Fruit fly (Drosophila melanogaster): ENCODE measurements around the gene mub.
A peak's percentile ranks its signal among the peaks of the same experiment; 100 is the strongest.

The mub gene

DNA sequence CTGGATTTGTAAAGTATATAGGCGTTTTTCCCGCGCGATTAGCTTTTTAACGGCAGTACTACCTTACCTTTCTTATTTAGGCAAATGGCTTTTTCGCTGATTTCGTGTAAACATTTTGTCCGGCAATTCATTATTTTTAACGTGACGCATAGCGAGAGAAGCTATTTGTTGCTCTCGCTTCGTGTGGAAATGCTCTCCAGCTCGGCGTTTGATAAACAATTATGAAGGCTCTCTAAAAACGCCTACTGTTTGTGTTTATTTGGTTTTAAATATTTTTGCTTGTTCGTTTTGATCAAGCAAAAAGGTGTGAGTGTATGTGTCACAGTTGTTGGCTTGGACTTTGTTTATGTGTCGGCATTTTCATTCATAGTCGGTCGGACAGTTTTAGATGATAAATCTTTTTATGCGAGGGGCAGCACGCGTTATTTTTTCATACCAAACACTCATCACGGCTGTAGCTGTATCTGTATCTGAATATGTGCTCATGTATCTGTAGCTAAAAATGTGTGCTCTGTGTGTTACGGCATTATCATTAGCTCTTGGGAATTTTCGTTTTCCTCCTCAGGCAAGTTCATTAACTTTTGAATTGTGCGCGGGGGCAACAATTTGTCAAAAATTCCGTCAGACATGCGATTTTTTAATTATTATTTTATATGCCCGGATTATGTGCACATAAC, 42.4 kb downstream of the mub start:
- no peak for TF ChIP-seq CG17801 (GFP tag; optimal IDR thresholded peaks at IDR 0.05; ENCODE audit: partially characterized antibody)

DNA sequence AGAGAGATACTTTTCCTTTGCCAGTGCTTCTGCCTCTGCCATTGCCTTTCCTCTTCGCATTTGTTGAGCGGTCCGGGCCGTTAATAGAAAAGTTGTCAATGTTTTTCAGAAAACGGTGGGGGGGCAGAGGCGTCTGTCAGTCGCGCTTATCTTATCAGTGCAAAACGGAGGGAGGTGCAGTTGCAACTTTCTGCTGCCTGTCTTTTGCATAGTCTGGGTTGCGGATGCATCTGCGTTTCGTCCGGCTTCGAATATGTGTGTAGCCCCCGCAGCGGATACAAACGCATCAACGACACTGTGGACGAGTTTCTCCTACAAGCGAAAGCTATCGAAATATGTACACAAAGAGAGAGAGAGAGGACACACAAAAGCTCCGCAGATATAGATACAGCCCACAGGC, 45.0 kb downstream of the mub start:
- TF ChIP-seq CG17801 (GFP tag; optimal IDR thresholded peaks at IDR 0.05; ENCODE audit: partially characterized antibody) = no peak

DNA sequence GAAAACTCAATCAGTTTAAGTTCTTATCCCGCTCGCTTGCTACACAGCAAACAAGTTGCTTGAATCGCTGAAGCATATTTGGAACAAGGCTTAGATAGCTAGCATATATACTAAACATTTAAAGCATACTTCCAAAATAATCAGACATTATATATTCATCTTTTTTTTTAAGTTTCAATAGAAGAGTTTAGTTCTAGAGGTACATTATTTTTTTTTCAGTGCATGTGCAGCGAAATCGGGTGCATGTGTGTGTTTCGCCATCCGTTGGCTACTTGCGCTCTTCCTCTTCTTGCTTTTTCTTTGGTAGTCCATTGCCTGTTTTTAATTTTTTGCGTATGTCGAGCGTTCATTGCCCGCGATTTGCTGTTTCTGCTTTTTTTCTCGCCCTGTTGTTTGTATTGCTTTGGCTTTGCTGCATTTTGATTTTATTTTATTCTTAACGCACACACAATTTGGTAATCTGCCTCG, 46.8 kb downstream of the mub start:
- peak; percentile 43 for TF ChIP-seq CG17801 (GFP tag; optimal IDR thresholded peaks at IDR 0.05; ENCODE audit: partially characterized antibody)

DNA sequence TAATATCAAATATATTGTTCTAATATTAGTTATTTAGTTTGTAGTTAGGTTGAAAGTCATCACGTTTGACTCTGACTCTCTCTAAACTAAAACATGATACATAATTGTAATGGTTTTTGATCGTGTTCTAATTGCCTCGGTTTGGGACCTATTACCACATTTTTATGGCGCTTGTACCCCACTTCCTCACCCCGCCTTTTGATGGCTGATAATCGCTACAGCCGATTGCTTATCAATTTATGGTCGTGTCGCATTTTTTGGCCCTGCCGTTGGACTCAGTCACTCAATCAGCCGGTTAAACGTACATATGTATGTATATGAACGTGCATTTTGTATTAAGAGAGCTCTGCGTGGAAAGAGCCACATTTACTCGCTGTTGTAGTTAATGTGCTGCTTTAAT, 47.6 kb downstream of the mub start:
- no peak for TF ChIP-seq CG17801 (GFP tag; optimal IDR thresholded peaks at IDR 0.05; ENCODE audit: partially characterized antibody)

DNA sequence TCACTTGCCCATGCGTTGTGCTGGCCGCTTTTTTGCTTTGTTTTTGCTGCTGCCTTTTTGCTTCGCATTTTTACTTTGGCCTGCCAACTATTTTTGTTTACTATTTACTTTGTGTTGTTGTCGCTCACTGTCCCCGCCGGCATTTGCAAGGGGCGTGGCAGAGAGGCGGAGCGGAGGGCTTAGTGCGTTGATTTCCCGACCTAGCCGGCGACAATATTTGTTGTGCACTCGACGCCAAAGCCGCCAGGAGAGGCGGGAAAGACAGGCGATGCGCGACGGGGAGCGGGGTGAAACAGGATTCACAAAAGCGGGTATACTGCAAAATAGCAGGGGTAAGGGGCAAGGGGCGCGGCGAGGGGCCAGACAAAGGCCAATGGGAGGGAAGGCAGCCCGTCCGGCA, 48.1 kb downstream of the mub start:
- no peak for TF ChIP-seq CG17801 (GFP tag; optimal IDR thresholded peaks at IDR 0.05; ENCODE audit: partially characterized antibody)

DNA sequence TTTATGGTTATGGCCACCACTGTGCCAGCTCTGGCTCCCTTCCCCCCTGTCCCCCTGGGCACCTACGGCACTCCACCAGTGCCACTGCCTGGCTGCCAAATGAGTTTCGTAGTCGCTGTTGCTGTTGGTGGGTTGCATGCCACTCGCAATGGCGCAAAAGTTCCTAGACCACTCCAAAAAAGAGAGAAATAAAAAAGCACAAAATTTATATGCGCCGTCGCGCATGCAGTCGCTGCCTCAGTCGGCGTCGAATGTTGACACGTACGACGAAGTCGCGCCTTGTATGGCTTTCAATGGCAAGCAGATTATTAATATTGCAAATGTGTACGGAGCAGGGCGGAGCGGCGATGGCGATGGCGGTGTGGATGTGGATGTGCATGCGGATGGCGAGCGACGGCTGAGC, 49.1 kb downstream of the mub start:
- no peak for TF ChIP-seq CG17801 (GFP tag; optimal IDR thresholded peaks at IDR 0.05; ENCODE audit: partially characterized antibody)

DNA sequence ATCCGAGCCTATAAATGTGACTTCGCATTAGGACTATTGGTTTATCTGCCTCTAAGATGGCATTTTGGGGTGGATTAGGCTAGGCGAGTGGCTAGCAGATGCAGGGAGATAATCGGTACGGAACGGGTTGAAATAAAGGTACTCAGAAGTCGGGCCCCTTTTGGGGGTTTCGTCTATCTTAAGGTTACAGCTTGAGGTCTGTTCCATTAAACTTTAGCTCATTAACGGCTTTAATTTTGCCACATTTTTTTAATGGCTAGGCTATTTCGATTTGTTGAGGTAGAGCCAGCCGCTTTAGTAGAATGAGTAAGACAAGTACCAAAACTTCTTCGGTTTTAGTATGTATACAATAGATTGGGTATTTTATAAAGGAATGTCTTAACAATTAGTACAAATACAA, 49.5 kb downstream of the mub start:
- no peak for TF ChIP-seq CG17801 (GFP tag; optimal IDR thresholded peaks at IDR 0.05; ENCODE audit: partially characterized antibody)

DNA sequence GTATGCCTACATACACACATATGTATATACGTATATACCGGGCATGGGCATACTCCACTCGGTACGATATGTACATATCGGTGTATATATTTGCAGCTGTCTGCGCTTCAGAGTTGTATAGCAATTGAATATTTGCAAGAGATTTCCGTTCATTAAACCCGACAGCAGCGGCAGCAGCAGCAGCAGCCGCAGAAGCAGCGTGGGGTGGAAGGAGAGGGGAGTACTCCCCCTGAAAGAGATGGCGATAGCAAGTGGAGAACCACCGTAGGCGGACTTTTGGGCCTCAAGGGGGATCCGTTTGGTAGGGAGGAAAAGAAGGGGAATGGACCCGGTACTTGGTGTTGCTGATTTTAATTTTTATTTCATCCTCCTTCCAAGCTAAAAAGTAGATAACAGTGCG, 50.2 kb downstream of the mub start:
- no peak for TF ChIP-seq CG17801 (GFP tag; optimal IDR thresholded peaks at IDR 0.05; ENCODE audit: partially characterized antibody)

DNA sequence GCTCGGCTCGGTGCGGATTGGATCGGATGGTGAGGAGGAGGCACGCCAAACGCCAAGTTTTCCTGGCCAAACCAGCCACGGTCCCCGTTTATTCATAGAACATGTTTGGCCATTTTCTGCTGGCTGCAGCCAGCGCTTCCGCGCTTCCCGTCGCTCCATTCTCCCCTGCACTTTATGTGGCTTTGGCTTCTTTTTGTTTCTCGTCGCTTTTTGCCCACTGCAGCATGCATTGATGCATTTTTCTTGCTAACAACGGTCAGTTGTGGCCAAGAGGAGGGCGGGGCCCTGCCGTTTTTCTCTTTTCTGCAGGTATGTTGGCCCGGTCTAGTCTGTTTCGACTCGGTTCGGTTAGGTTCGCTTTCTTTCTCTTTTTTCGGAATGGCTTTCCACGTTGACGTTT, 51.6 kb downstream of the mub start:
- no peak for TF ChIP-seq CG17801 (GFP tag; optimal IDR thresholded peaks at IDR 0.05; ENCODE audit: partially characterized antibody)

DNA sequence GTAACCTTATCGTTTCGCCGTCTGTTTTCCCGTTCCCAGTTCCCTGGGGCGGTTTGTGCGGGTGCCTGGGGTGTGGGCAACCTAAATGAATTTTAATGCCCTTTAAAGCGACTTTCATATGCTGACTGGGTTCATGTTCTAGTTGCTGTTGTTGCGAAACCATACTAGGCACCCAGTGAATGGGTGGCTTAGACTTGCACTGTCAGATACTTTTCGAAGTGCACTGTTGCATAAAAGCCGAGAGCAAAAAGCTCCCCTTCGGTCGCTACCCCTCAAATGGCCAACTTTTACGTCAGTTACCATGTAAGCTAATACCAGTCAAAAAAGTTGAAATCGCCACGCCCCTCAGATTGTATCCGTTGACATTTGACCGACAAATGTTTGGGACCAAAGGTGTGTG, 54.9 kb downstream of the mub start:
- no peak for TF ChIP-seq CG17801 (GFP tag; optimal IDR thresholded peaks at IDR 0.05; ENCODE audit: partially characterized antibody)

DNA sequence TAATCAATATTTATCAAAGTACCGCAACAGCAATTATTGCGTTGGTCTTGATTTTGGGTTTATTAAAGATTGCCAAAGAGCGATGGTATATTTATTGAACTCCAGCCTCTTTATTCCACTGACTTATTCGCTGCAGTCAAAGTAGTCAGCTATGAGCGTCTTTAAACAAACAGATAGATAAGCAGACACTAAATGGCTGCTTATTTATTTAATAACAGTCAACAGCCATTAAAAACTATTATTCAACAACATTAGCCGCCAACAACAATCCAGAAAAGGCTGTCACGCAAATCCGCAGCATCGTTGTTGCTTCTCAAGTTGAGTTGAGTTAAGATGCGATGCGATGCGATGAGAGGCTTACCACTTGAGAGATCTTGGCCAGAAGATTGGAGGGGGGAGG, 64.3 kb downstream of the mub start:
- no peak for TF ChIP-seq CG17801 (GFP tag; optimal IDR thresholded peaks at IDR 0.05; ENCODE audit: partially characterized antibody)

DNA sequence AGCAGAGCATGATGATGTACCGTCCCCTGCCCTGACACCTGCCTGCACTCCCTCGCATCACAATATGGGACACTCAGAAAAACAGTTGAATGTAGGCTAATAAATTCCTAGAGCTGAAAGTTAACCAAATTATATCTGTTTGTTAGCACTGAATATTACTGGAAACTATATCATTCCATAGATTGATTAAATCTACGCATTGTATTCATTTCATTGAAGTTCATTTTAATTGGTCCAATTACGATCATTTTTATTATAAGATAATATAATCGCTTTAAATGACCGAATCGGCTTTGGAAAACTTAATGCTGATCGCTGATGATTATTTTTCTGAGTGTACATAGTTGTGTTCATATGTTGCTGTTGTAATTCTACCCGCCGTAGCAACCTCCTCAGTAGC, 74.0 kb downstream of the mub start:
- TF ChIP-seq CG17801 (GFP tag; optimal IDR thresholded peaks at IDR 0.05; ENCODE audit: partially characterized antibody) = no peak

DNA sequence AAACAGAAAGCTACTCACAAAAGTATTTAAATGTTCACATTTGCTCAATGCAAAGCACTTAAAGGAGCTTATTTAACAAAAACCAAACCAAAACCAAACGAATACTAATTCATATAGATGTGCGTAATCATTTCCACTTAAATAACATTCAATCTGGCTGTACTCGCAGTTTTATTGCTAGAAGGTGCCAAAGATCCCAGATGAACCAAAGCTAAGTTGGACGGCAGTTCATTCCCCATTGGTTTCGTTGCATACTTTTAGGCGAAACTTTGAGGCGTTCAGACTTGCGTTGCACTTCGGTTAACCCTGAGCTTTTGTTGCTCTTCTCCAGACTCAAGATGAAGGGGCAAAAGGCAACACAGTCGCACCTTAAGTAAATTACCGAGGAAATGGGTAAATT, 85.6 kb downstream of the mub start:
- TF ChIP-seq CG17801 (GFP tag; optimal IDR thresholded peaks at IDR 0.05; ENCODE audit: partially characterized antibody) = no peak

DNA sequence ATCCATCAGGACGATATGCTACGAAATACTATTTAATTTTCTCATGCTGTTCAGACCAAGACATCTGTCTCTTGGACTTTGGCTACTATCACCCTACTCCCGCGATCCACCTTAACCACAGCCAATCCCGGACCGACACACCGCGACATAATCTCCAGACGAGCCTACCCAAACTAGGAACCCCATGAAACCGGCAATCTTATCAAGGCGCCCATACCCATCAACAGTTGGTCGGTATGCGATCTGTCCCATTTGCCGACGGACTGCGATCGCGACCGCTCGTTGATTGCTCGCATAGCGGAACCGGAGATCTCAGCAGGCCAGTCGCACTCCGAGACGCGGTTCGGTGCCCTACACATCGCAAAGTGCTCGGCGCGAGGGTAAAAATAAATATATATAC, 89.9 kb downstream of the mub start, which contains the start of gene SLC22A:
SLC22A (plus strand) TSS at position 243 of the 400 bp plus-strand sequence.
- TF ChIP-seq CG17801 (GFP tag; optimal IDR thresholded peaks at IDR 0.05; ENCODE audit: partially characterized antibody) = no peak

DNA sequence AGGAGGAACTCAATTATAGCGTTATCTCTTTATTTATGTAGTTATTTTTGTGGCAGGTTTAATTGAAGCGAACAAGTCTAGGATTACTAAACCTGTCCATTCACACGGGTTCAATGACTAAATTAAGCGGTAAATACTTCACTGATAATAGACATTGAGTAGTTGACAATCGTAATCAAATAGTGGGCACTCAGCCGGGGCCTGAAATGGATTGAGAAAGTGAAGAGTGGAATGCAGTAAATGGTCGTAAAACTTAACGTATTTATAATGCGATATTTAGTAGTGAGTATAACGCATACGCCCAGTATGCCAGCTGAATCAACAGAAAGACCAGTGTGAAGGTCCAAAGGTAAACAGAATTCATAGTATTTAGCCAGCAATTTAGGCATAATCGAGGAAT, 91.6 kb downstream of the mub start:
- TF ChIP-seq CG17801 (GFP tag; optimal IDR thresholded peaks at IDR 0.05; ENCODE audit: partially characterized antibody) = no peak

DNA sequence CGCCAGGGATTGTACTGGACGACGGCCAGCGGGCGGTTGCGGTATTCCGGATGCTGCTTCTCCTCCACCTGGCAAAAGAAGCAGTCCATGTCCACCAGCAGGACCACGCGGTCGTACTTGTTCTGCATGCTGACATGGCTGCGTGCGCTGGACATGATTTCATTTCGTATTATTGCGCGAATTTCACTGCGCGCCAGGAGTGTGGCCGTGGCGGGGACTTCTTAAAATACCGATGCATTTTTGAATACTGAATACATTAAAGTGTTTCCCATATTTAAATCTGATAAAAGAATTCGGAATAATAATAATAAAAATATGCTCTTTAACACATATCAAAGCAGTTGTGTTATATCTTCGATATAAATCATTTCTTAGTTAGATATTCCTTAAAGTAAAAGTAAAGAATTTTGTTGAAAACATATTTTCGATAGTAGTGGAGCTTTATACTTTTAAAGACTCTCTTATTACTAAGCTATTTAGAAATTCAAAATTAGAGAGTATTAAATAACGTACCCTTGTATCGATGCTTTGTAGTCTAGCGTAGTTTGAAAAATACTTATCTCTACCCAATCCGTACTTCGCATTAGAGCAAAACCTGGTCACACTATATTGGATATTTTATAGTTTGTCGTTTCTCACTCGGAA, 97.1 kb downstream of the mub start, which contains the start of the genes PolH and CG14562:
PolH (minus strand) TSS at position 198 of the 645 bp plus-strand sequence.
CG14562 (plus strand) TSS at position 607 of the 645 bp plus-strand sequence.
- no peak for TF ChIP-seq CG17801 (GFP tag; optimal IDR thresholded peaks at IDR 0.05; ENCODE audit: partially characterized antibody)

All from ovary, adult (tissue).